Fruit fly (Drosophila melanogaster): ENCODE results near the gene CG4836.
A peak's percentile ranks its signal among the peaks of the same experiment; 100 is the strongest.

CG4836 gene

DNA sequence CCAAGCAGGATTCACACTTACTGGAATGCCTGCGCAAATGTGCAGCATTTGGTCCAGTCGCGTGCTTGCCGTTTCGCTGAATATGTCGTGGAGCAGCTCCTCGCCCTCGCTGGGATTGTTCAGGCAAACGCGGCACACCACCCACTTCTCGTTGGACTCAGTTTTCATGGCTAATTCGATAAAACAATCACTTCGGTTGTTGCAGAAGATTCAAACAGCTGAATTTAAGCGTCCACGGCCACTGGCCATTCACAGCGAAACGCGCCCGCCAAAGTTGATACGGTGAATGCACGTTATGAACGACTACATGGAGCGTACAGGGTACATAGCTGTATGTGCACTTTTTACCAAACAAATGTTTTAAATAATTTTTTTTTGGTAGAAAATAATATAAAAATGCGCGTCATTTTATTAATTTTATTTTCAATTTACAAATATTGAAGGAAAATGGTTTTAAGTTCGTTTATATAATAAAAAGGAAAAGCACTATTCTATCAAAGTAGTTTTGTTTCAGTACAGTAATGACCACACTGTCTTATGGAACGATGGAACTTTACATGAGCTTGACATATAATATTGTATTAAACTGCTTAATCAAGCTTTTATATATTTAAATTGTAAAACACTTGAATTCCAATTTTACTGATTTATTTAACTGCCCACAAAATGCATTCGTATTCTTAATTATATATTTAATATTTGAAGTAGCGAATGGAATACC is 17.5 kb downstream of the CG4836 start, which contains the start of gene trem (continued):
- TF ChIP-seq Dip3 (GFP tag; optimal IDR thresholded peaks at IDR 0.05): peak; percentile 60
- TF ChIP-seq CG2889 (GFP tag; IDR thresholded peaks at IDR 0.05): no peak
- TF ChIP-seq CG3065 (GFP tag; optimal IDR thresholded peaks at IDR 0.05): peak; percentile 22
- no peak for TF ChIP-seq Eip74EF (GFP tag; optimal IDR thresholded peaks at IDR 0.05)
- peak; percentile 51 for TF ChIP-seq YL-1 (GFP tag; optimal IDR thresholded peaks at IDR 0.05)
- TF ChIP-seq gcm (GFP tag; optimal IDR thresholded peaks at IDR 0.05): no peak
- peak; percentile 79 for TF ChIP-seq bcd (GFP tag; optimal IDR thresholded peaks at IDR 0.05)
- peak; percentile 32 for TF ChIP-seq CG18476 (GFP tag; optimal IDR thresholded peaks at IDR 0.05)
- TF ChIP-seq CG12391 (tag; optimal IDR thresholded peaks at IDR 0.05): peak; percentile 83
- peak; percentile 66 for TF ChIP-seq CG14441 (GFP tag; IDR thresholded peaks at IDR 0.05)
- no peak for TF ChIP-seq Hmr (GFP tag; optimal IDR thresholded peaks at IDR 0.05)
- peak; percentile 70 for TF ChIP-seq CG3281 (GFP tag; optimal IDR thresholded peaks at IDR 0.05)
- TF ChIP-seq CG6813 (GFP tag; optimal IDR thresholded peaks at IDR 0.05): no peak
- TF ChIP-seq Scr (GFP tag; IDR thresholded peaks at IDR 0.05; ENCODE audit: partially characterized antibody): peak; percentile 17; the same call in 1 of the 2 replicates
- TF ChIP-seq Spps (tag; optimal IDR thresholded peaks at IDR 0.05): no peak
- peak; percentile 73 for TF ChIP-seq mam (GFP tag; optimal IDR thresholded peaks at IDR 0.05)
- TF ChIP-seq CG15696 (tag; optimal IDR thresholded peaks at IDR 0.05): peak; percentile 73
- TF ChIP-seq CG7928 (GFP tag; optimal IDR thresholded peaks at IDR 0.05): no peak
- no peak for TF ChIP-seq bbx (GFP tag; IDR thresholded peaks at IDR 0.05; ENCODE audit: partially characterized antibody)
- peak; percentile 31 for TF ChIP-seq CG8944 (GFP tag; optimal IDR thresholded peaks at IDR 0.05)
- no peak for TF ChIP-seq CG4360 (GFP tag; IDR thresholded peaks at IDR 0.05)
- peak; percentile 79 for TF ChIP-seq ind (GFP tag; optimal IDR thresholded peaks at IDR 0.05)
- TF ChIP-seq CG6683 (GFP tag; optimal IDR thresholded peaks at IDR 0.05): peak; percentile 13
- TF ChIP-seq btn (GFP tag; optimal IDR thresholded peaks at IDR 0.05): no peak
- TF ChIP-seq CG17186 (GFP tag; optimal IDR thresholded peaks at IDR 0.05): no peak
- TF ChIP-seq CG12744 (GFP tag; optimal IDR thresholded peaks at IDR 0.05): no peak
- peak; percentile 48 for TF ChIP-seq CG3407 (GFP tag; optimal IDR thresholded peaks at IDR 0.05)
- TF ChIP-seq usp (GFP tag; optimal IDR thresholded peaks at IDR 0.05): no peak
- TF ChIP-seq CG8281 (tag; optimal IDR thresholded peaks at IDR 0.05): no peak
- TF ChIP-seq Hsf (GFP tag; optimal IDR thresholded peaks at IDR 0.05): peak; percentile 67
- TF ChIP-seq ci (GFP tag; IDR thresholded peaks at IDR 0.05): peak; percentile 20; the same call in 1 of the 3 replicates
- TF ChIP-seq esg (GFP tag; conservative IDR thresholded peaks at IDR 0.05): peak; percentile 50; the same call in 1 of the 2 replicates
- peak; percentile 62 for TF ChIP-seq nerfin-1 (tag; optimal IDR thresholded peaks at IDR 0.05)
- no peak for TF ChIP-seq CG5180 (GFP tag; optimal IDR thresholded peaks at IDR 0.05)
- peak; percentile 50; the same call in 1 of the 3 replicates for TF ChIP-seq Dbx (GFP tag; IDR thresholded peaks at IDR 0.05)
- peak; percentile 52 for TF ChIP-seq CG17359 (tag; optimal IDR thresholded peaks at IDR 0.05)
- no peak; the same call in 1 of the 2 replicates for TF ChIP-seq HLH3B (GFP tag; IDR thresholded peaks at IDR 0.05)
- TF ChIP-seq sima (GFP tag; optimal IDR thresholded peaks at IDR 0.05): no peak
- no peak for TF ChIP-seq CG33213 (GFP tag; optimal IDR thresholded peaks at IDR 0.05)
- no peak for TF ChIP-seq fd64A (GFP tag; optimal IDR thresholded peaks at IDR 0.05)
- no peak for TF ChIP-seq repo (GFP tag; optimal IDR thresholded peaks at IDR 0.05)
- TF ChIP-seq CG10959 (GFP tag; IDR thresholded peaks at IDR 0.05): 0 out of 2 replicates have a peak, but pooled peaks have one; percentile 12
- TF ChIP-seq Sin3A (optimal IDR thresholded peaks at IDR 0.05): peak; percentile 0
- TF ChIP-seq CG16779 (GFP tag; IDR thresholded peaks at IDR 0.05): 0 out of 2 replicates have a peak, but pooled peaks have one; percentile 35
- TF ChIP-seq gce (GFP tag; IDR thresholded peaks at IDR 0.05): no peak
- peak in 1 of 2 experiments; percentile 34 for TF ChIP-seq insv (GFP tag; optimal IDR thresholded peaks at IDR 0.05)
- peak; percentile 79 for TF ChIP-seq CG11504 (tag; optimal IDR thresholded peaks at IDR 0.05)
- peak; percentile 97 for TF ChIP-seq row (GFP tag; IDR thresholded peaks at IDR 0.05)
- TF ChIP-seq CG16813 (GFP tag; IDR thresholded peaks at IDR 0.05; ENCODE audit: partially characterized antibody): no peak
